Fruit fly (Drosophila melanogaster): ENCODE results near the gene Iru.

Iru gene

DNA sequence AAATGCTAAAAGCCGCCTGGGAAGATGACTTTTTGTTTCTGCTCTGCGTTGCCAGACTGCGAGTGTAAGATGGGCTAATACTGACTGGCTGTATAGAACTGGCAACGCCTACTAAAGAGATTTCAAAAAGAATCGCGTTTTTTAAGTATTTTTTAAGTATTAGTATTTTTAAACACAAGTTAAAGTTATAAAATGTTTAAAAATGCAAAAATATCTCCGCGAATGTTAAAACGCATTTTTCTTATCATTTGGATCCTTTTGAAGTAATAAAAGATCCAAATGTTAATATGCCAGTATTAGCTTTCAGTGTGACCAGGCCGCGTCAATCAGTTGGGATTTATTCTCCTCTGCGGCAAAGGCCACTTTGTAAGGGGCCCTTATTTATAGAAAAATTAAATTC lies at the start of gene Iru, which contains the start of gene Prosbeta3:
Iru (plus strand) TSS at position 328 of the 400 bp plus-strand sequence.
Prosbeta3 (minus strand) TSS at position 98 of the 400 bp plus-strand sequence.
- TF ChIP-seq CG17801 (GFP tag; optimal IDR thresholded peaks at IDR 0.05; ENCODE audit: partially characterized antibody) = no peak

DNA sequence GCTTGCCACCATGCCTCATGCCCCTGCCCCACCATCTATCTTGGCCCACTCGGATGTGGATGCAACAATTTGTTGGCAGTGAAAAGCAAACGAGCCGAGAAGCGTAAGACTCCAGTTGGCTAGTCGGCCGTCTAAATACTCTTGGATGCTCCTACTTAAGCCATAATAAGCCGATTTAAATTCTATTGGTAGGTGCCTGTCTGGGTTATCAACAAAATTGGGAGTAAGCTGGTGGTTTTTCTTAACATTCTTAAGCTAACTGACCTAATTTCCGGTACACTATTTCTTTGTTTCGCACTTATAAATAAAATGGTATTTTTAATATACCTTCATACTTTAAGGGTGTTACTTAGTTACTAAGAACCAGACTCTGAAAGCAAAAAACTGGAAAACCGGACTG lies 48.5 kb upstream of the Iru start:
- no peak for TF ChIP-seq CG17801 (GFP tag; optimal IDR thresholded peaks at IDR 0.05; ENCODE audit: partially characterized antibody)

DNA sequence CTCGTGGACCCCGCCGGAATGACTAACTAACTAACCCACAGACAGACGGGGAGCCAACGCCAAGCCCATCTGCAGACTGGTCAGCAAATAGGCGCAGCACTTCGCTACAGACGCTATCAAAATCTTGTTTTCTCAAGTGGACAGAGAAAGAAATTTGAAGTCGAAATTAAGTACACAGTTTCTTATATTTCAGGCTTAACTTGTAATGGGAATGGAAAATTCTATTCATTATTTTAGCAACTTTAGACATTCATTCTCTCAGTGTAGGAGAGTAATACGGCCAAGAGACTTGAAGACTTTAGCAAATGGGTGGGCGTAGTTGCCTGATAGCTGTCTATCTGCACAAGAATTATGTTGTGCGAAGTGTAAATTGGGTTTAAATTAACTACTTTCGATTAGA lies 48.0 kb upstream of the Iru start:
- TF ChIP-seq CG17801 (GFP tag; optimal IDR thresholded peaks at IDR 0.05; ENCODE audit: partially characterized antibody) = no peak

DNA sequence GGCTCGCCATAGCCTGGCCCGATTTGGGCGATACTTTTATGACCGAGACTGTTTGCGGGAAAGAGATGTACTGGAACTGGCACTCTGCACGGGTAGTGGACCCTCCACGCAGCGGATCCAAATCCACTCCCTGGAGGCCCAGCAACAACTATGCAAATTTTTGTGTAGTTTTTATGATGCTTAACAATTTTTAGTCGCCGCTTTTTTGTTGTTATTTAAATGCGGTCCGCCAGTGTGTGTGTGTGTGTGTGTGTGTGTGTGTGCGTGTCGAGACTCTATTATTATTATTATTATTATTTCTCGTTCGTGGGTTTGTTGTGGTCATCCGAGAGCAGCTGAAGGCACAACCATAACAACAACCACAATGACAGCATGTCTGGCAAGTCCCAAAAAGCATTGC lies 47.1 kb upstream of the Iru start:
- TF ChIP-seq CG17801 (GFP tag; optimal IDR thresholded peaks at IDR 0.05; ENCODE audit: partially characterized antibody) = no peak

DNA sequence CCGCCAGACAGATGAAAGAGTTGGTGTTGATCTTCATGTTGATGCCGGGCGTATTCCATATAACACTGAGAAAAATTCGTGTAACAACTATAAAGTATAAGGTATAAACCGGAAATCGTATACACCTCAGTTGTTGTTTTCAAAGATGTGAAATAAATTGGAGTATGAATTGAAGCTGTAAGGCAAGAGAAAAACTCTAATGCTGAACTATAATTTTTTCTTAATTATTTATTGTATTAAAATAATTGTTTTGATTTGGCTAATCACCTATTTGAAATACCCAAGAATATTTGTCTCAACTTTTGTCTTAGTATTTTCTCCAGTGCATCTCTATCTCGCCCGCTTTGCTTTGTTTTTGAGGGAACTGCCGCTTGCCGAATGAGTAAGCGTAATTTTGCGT lies 45.9 kb upstream of the Iru start:
- no peak for TF ChIP-seq CG17801 (GFP tag; optimal IDR thresholded peaks at IDR 0.05; ENCODE audit: partially characterized antibody)

DNA sequence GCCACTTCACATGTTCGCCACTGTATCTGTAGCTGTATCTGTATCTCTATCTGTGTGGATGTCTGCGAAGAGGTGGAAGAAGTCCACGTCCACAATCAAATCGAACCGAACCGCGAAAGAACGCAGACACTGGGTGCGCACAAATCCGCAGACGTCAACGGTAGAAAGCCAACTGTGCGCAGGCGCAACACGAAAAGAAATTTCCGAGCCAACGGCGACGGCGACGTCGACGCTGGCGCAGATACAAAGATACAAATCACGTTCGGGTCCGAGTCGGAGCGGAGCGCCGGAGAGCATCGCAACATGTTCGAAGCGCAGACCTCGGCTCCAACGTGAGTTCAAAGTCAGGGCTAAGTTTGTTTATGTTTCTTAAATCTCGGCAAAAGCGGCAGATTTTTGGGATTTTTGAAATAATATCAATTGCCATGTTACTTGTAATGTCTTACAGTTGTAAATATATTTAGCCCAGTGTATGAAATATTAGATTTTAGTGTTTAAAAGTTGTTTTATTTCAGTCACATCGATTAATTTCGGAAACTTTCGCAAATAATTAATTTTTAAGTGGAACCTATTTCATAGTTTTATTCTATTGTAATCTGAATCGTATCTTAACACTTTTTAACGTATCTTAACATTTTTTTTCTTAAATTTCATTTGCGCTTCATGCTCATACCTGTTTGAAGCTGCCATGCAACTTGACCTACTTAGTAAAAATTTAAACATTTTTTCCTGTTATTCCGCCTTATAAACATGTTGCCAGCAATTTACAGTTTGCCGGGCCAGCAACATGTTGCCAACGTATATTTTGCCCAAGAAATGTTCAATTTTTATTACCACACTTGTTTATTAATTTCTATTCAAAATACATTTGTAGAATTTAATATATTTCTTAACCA lies 43.1 kb upstream of the Iru start, which contains the start of gene ich:
ich (minus strand) TSS at position 178 of the 896 bp plus-strand sequence.
- no peak for TF ChIP-seq CG17801 (GFP tag; optimal IDR thresholded peaks at IDR 0.05; ENCODE audit: partially characterized antibody)

DNA sequence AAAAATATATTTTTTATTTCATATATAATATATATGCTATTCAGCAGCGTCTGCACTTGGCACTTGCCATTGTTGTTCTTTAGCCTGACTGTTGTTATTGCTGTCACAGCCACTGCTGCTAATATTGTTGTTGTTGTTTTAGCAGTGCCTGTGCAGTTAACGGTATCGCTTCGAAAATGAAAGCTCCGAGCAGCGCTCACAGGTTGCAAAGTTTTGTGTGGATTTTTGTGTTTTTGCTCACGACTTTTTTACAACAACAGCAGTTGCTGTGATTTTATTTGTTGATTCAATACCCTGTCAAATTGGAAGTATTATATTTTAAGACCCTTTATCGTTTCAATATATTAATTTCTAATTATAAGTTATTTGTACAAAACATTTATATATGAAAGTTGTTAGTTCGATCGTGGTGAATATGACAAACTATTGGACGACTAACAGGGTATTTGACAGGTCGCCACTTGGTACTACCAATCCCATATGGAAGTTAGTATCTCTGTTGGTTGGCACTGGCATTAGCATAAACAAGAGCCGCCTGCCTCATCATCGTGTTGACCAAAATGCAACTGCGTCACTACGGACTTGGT lies 42.4 kb upstream of the Iru start:
- no peak for TF ChIP-seq CG17801 (GFP tag; optimal IDR thresholded peaks at IDR 0.05; ENCODE audit: partially characterized antibody)

DNA sequence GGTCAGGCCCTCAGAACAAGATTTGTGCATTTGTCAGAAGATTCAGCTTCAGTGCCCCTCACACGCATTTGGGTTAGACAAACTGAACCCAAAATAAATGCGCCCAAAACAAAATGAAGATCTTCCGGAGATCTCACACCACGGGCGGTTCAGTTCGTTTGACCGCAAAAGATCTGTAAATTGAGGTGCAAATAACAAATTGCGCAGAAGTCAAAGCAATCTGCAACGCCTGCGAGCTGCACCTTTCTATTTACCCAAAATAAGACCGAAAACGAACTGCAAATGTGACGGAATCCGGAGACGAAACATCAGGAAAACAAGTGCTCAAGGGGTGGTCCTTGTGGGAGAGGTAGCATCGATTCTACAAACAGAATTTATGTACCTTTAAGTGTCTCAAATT lies 40.7 kb upstream of the Iru start:
- no peak for TF ChIP-seq CG17801 (GFP tag; optimal IDR thresholded peaks at IDR 0.05; ENCODE audit: partially characterized antibody)

DNA sequence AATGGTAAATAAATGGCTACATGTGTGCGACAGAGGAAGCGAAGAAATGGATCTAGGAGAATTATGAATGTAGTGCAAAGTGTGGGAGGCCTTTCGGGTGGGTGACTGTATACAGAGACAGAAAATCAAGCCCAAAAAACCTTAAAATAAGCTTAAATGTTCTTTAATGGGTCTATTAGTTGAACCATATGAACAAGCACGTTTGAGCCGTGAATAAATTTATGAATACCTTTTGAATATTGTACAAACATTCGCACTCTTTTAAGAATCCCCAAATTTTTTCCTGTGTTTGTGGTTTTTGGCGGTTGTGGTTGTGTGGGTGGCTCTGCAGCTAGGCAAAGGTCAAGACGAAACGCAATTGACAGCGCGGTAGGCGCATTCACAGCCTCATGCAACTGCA lies 39.7 kb upstream of the Iru start:
- no peak for TF ChIP-seq CG17801 (GFP tag; optimal IDR thresholded peaks at IDR 0.05; ENCODE audit: partially characterized antibody)

DNA sequence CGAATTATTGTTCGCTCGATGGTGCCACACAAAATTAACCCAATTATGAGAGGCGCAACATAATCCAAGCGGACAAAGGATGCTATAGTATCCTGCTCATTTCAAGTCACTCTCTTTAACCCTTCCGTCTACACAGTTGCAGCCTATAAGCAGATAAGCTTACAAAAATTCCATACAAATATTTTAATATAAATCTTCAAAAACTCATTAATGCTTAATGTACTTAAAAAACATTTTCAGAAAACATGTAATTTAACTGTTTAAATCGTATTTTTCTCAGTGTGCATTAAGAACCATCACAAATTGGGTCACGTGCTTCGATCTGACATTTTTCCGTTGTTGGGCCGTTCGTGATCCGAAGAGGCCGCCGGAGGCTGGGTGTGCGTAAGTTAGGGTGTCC lies 37.4 kb upstream of the Iru start:
- TF ChIP-seq CG17801 (GFP tag; optimal IDR thresholded peaks at IDR 0.05; ENCODE audit: partially characterized antibody) = no peak

DNA sequence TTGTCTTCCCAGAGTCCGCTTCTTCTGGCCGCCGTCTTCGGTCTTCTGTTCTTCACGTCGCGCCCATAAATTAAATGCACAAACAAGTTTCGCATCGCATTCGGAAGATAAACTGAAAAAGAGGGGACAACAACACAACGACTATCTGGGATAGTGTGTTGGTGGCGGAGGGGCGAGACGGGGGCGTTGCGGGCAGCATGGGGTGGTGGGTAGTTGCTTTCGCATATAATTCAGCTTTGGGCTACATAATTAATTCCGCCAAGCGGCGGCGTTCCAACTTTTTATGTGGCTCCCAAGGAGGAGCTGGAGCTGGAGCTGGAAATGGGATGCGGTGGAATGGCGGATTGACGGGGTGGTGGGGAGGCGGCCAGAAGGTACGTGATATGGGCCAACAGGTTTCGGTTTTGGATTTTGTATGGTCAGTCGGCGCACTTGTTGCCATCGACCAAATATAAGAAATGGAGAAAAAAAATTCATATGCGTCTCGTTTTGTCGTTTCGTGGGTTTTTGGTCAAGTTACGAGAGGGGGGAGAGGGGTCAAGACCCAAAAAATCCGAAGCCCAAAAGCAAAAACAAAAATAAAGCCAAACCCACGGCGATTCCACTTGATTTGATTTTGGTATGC lies 36.8 kb upstream of the Iru start:
- TF ChIP-seq CG17801 (GFP tag; optimal IDR thresholded peaks at IDR 0.05; ENCODE audit: partially characterized antibody) = no peak

DNA sequence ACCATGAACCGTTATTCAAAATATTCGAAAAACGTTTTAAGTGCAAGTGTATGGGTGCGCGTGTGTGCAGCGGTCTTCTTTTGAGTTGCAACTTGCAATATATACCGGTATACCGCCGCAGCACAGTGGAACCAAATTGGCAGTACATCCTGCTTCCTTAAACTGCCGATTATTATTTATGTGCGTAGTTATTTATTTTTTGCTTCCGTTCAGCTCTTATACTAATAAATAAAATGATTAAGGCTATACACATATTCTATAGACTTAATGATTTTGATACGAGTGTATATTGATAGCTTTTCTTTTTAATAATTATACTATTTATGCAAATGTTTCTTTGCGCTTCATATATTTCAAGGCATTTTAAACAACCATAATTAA lies 36.3 kb upstream of the Iru start:
- TF ChIP-seq CG17801 (GFP tag; optimal IDR thresholded peaks at IDR 0.05; ENCODE audit: partially characterized antibody) = no peak

DNA sequence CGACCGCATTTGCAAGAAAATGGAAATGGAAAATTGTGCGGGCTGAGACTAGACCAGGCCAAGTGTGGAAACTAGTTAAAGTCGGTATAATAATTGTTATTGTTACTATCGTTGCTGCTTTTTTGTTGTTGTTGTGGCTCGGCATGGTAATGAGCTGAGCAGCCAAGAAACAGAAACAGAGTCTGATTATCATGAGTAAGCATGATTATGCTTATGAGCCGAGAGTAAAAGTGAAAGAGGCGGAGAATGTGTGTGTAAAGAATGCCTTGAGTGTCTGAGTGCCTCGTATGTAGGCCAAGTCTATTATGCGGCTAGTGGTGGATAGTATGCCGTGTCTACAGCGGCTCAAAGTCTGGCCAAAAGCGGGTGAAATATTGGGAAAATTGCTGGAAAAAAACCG lies 35.5 kb upstream of the Iru start:
- TF ChIP-seq CG17801 (GFP tag; optimal IDR thresholded peaks at IDR 0.05; ENCODE audit: partially characterized antibody) = no peak

DNA sequence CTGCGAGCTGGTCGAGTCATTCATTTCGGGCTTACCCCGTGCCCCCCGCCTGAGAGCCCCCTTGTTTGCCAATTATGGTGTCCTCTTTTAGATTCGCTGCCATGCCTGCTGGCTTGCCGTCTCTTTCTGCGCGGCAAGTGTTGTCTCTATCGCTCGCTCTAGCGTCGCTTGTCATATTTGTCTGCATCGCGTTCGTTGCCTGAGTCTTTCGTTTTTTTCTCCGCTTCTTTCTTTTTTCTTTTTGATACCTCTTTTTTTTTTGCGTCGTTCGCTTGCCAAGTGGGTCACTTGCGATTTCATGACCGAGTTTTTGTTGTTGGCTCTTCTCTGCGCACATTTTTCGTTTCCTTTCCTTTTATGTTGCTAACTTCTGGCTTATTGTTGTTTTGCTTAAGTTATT lies 34.5 kb upstream of the Iru start:
- no peak for TF ChIP-seq CG17801 (GFP tag; optimal IDR thresholded peaks at IDR 0.05; ENCODE audit: partially characterized antibody)

DNA sequence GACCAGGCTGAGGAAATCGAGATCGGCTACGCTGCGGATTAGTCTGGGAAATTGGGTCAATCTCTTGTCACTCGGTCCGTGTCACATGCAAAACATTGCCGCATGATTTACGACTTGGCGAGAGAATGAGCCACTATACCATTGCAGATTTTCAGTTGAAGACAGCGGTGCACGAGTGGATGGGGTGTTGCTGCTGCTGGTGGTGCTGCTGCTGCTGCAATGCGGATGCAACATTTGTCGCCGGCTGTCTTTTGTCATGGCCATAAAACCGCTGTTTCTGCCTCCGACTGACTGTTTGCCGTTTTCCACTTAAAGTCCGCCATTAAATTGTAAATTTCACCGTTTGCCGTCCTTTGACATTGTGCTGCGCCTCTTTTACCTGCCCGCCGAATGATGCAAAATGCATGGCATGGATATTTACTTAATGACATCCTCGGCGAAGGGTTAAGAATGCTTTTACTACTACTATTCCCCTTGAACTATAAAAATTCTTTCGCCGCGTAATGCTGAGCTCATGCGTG lies 30.1 kb upstream of the Iru start:
- TF ChIP-seq CG17801 (GFP tag; optimal IDR thresholded peaks at IDR 0.05; ENCODE audit: partially characterized antibody) = no peak

DNA sequence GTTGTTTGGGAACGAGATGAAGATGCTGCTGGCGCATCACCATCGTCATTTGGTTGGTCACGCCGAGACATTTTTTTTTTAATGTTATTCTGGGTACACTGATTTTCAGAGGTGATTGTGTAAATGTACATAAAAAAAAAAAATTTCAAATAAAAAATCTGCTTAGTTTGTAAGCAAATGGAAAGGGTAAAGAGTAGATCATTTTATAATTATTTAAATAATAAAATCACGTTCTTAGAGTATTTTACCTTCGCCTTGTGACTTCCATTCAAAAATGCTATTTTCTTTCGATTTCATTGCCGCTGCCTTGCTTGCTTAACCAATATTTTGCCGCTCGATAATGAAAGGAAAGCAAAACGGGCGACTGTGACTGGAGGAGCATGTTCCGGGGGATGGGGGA lies 27.5 kb upstream of the Iru start:
- TF ChIP-seq CG17801 (GFP tag; optimal IDR thresholded peaks at IDR 0.05; ENCODE audit: partially characterized antibody) = no peak

All from ovary, adult (tissue).